Worm (Caenorhabditis elegans): ENCODE data around the gene C55B6.5.

The C55B6.5 gene

ce11 chrX:7232158-7232822, 27.2 kb upstream of the C55B6.5 start:
- TF ChIP-seq R02D3.7 (tag; optimal IDR thresholded peaks at IDR 0.05) (no peak), ceh-82 (tag; optimal IDR thresholded peaks at IDR 0.05) (no peak), skn-1 (tag; optimal IDR thresholded peaks at IDR 0.05) (no peak), lin-11 (tag; optimal IDR thresholded peaks at IDR 0.05) (peak; percentile 9), snpc-4 (tag; optimal IDR thresholded peaks at IDR 0.05) (no peak), lin-13 (GFP tag; optimal IDR thresholded peaks at IDR 0.05) (no peak), egl-27 (tag; optimal IDR thresholded peaks at IDR 0.05) (no peak), nhr-6 (tag; optimal IDR thresholded peaks at IDR 0.05) (no peak), ztf-11 (tag; optimal IDR thresholded peaks at IDR 0.05) (no peak), lsy-2 (tag; optimal IDR thresholded peaks at IDR 0.05) (peak in 1 of 2 experiments; percentile 55), sma-9 (GFP tag; optimal IDR thresholded peaks at IDR 0.05) (peak; percentile 45), sma-9 (tag; optimal IDR thresholded peaks at IDR 0.05) (no peak), nhr-25 (tag; optimal IDR thresholded peaks at IDR 0.05) (peak; percentile 23), mdl-1 (tag; optimal IDR thresholded peaks at IDR 0.05) (peak in 1 of 2 experiments; percentile 39), crh-2 (tag; optimal IDR thresholded peaks at IDR 0.05) (peak; percentile 58), dmd-4 (tag; optimal IDR thresholded peaks at IDR 0.05) (no peak), ztf-4 (tag; optimal IDR thresholded peaks at IDR 0.05) (peak; percentile 0), fos-1 (tag; optimal IDR thresholded peaks at IDR 0.05) (peak; percentile 54), ztf-1 (GFP tag; conservative IDR thresholded peaks at IDR 0.05) (no peak), Y55F3AM.14 (GFP tag; optimal IDR thresholded peaks at IDR 0.05) (no peak), ama-1 (optimal IDR thresholded peaks at IDR 0.05) (peak; percentile 63), unc-62 (GFP tag; optimal IDR thresholded peaks at IDR 0.05) (no peak), mab-5 (tag; optimal IDR thresholded peaks at IDR 0.05) (no peak), nhr-12 (tag; optimal IDR thresholded peaks at IDR 0.05) (no peak), aly-2 (tag; optimal IDR thresholded peaks at IDR 0.05) (no peak), F13H6.1 (tag; optimal IDR thresholded peaks at IDR 0.05) (peak; percentile 63), nhr-129 (tag; optimal IDR thresholded peaks at IDR 0.05) (peak; percentile 63), gmeb-1 (tag; optimal IDR thresholded peaks at IDR 0.05) (no peak), unc-55 (GFP tag; optimal IDR thresholded peaks at IDR 0.05) (peak; percentile 21), C34F6.9 (tag; optimal IDR thresholded peaks at IDR 0.05) (peak; percentile 39)

ce11 chrX:7230877-7231276, 25.8 kb upstream of the C55B6.5 start:
- no peak for TF ChIP-seq ztf-4 (tag; optimal IDR thresholded peaks at IDR 0.05)
- TF ChIP-seq egl-27 (tag; optimal IDR thresholded peaks at IDR 0.05) = no peak
- TF ChIP-seq unc-62 (GFP tag; optimal IDR thresholded peaks at IDR 0.05) = no peak
- no peak for TF ChIP-seq peb-1 (tag; optimal IDR thresholded peaks at IDR 0.05)
- no peak for TF ChIP-seq mab-5 (tag; optimal IDR thresholded peaks at IDR 0.05)
- TF ChIP-seq dmd-4 (tag; optimal IDR thresholded peaks at IDR 0.05) = no peak
- TF ChIP-seq sem-4 (tag; optimal IDR thresholded peaks at IDR 0.05) = no peak
- TF ChIP-seq ama-1 (optimal IDR thresholded peaks at IDR 0.05) = no peak

ce11 chrX:7230321-7230720, 25.2 kb upstream of the C55B6.5 start:
- TF ChIP-seq crh-2 (tag; optimal IDR thresholded peaks at IDR 0.05) (peak; percentile 68), blmp-1 (tag; optimal IDR thresholded peaks at IDR 0.05; ENCODE audit: insufficient read depth) (peak; percentile 29), unc-62 (GFP tag; optimal IDR thresholded peaks at IDR 0.05) (no peak), skn-1 (tag; optimal IDR thresholded peaks at IDR 0.05) (no peak), nhr-23 (tag; optimal IDR thresholded peaks at IDR 0.05) (no peak), snpc-4 (tag; optimal IDR thresholded peaks at IDR 0.05) (no peak), nhr-129 (tag; optimal IDR thresholded peaks at IDR 0.05) (peak; percentile 85), lin-13 (GFP tag; optimal IDR thresholded peaks at IDR 0.05) (peak; percentile 64), nhr-6 (tag; optimal IDR thresholded peaks at IDR 0.05) (peak; percentile 48), C34F6.9 (tag; optimal IDR thresholded peaks at IDR 0.05) (peak; percentile 26), F13H6.1 (tag; optimal IDR thresholded peaks at IDR 0.05) (peak; percentile 39), sma-3 (GFP tag; optimal IDR thresholded peaks at IDR 0.05) (peak; percentile 19), sma-9 (GFP tag; optimal IDR thresholded peaks at IDR 0.05) (peak; percentile 56), sma-9 (tag; optimal IDR thresholded peaks at IDR 0.05) (no peak), lsy-2 (tag; optimal IDR thresholded peaks at IDR 0.05) (peak in 1 of 2 experiments; percentile 51), zag-1 (tag; optimal IDR thresholded peaks at IDR 0.05) (peak; percentile 11), ztf-4 (tag; optimal IDR thresholded peaks at IDR 0.05) (peak; percentile 8), nhr-237 (tag; optimal IDR thresholded peaks at IDR 0.05) (no peak), ama-1 (optimal IDR thresholded peaks at IDR 0.05) (peak; percentile 13), nhr-25 (tag; optimal IDR thresholded peaks at IDR 0.05) (peak; percentile 55), sem-4 (tag; optimal IDR thresholded peaks at IDR 0.05) (peak; percentile 59), dmd-4 (tag; optimal IDR thresholded peaks at IDR 0.05) (no peak), aly-2 (tag; optimal IDR thresholded peaks at IDR 0.05) (peak; percentile 40)

Measured in whole organism, L2 larva.